Fruit fly (Drosophila melanogaster) whole organism: Measurements from ENCODE around the gene bor.

ENCODE experiments used
- Dll ChIP-seq: fragments of >200 bp; optimal IDR thresholded peaks from 2 replicates; lab custom pipeline; 2017
- EcR ChIP-seq, 2 experiments: fragments of >200 bp; optimal IDR thresholded peaks; 2 replicates each; lab custom pipeline; 2017; ENCODE audit warnings: missing biosample characterization in 2 of 2, missing genetic modification characterization in 2 of 2, missing genetic modification reagents in 2 of 2
- pan ChIP-seq: fragments of >200 bp; optimal IDR thresholded peaks from 2 replicates; lab custom pipeline; 2017
- psq ChIP-seq: fragments of >200 bp; optimal IDR thresholded peaks from 2 replicates; lab custom pipeline; 2017
- usp ChIP-seq: fragments of >200 bp; optimal IDR thresholded peaks from 2 replicates; lab custom pipeline; 2017; ENCODE audit warnings: missing biosample characterization, missing genetic modification characterization, mixed read lengths

dm6 chr3R:16227074-16227473 lies 36.8 kb downstream of the bor start:
- no peak for TF ChIP-seq psq
- no peak for TF ChIP-seq usp (GFP tag; lab: Kevin White, UChicago)
- no peak for TF ChIP-seq EcR (GFP tag; optimal IDR thresholded peaks at IDR 0.05; lab: Kevin White, UChicago)
- no peak for TF ChIP-seq pan (lab: Kevin White, UChicago)
- TF ChIP-seq Dll (lab: Kevin White, UChicago), result no peak
